Fruit fly (Drosophila melanogaster) whole organism, prepupa: ENCODE data around the gene gry.

ENCODE experiments used
- CG34406 ChIP-seq: fragments of 200-800 bp; sonication (Bioruptor generic); optimal IDR thresholded peaks from 3 replicates; lab custom pipeline; 2016; ENCODE audit warnings: missing biosample characterization, missing genetic modification characterization
- CG7368 ChIP-seq: fragments of 200-800 bp; sonication (Bioruptor generic); optimal IDR thresholded peaks from 3 replicates; lab custom pipeline; 2016; ENCODE audit warnings: missing biosample characterization, missing genetic modification characterization
- Met ChIP-seq: fragments of 200-800 bp; sonication (Bioruptor generic); optimal IDR thresholded peaks from 3 replicates; lab custom pipeline; 2016; ENCODE audit warnings: missing biosample characterization, missing genetic modification characterization
- OdsH ChIP-seq: fragments of 200-800 bp; sonication (Bioruptor generic); optimal IDR thresholded peaks from 3 replicates; lab custom pipeline; 2016; ENCODE audit warnings: missing biosample characterization, missing genetic modification characterization
- Sox102F ChIP-seq: fragments of 200-800 bp; sonication (Bioruptor generic); optimal IDR thresholded peaks from 2 replicates; lab custom pipeline; 2016; ENCODE audit warnings: missing biosample characterization, mild to moderate bottlenecking, missing genetic modification characterization
- dac ChIP-seq: fragments of 200-800 bp; sonication (Bioruptor generic); optimal IDR thresholded peaks from 2 replicates; lab custom pipeline; 2017; ENCODE audit warnings: missing biosample characterization, mild to moderate bottlenecking, missing genetic modification characterization
- esn ChIP-seq: fragments of 200-800 bp; sonication (Bioruptor generic); optimal IDR thresholded peaks from 2 replicates; lab custom pipeline; 2016; ENCODE audit warnings: missing biosample characterization, mild to moderate bottlenecking, missing genetic modification characterization, moderate library complexity
- vri ChIP-seq: fragments of 200-800 bp; sonication (Bioruptor generic); optimal IDR thresholded peaks from 3 replicates; lab custom pipeline; 2016; ENCODE audit warnings: missing biosample characterization, mild to moderate bottlenecking, missing genetic modification characterization

DNA sequence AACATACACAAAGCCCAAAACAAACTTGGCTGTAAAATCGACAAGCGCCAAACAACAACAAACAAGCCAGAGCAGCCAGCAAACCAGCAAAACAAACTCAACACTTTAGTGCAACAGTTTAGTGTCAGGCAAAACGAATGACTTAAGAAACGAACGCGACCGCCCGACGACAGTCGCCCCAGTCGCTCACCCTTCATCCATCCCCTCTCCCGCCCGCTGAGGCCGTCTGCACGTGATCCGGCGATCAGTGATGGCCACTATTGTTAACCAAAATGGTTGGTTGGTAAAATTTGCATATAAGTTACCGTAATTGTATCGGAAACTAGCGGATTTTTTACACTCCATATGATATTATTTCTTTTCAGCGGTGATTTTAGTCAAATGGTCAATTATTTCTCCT is 54.7 kb downstream of the gry start:
- TF ChIP-seq CG7368 (GFP tag; lab: Kevin White, UChicago) (no peak), OdsH (GFP tag; lab: Kevin White, UChicago) (no peak), dac (GFP tag; lab: Kevin White, UChicago) (no peak), vri (no peak), Sox102F (GFP tag; lab: Kevin White, UChicago) (no peak), CG34406 (GFP tag; lab: Kevin White, UChicago) (no peak), Met (GFP tag; lab: Kevin White, UChicago) (peak; percentile 13), esn (no peak)
